Worm (Caenorhabditis elegans): ENCODE results near the gene pfas-1.

ce11 chrIII:4628165-4628564 lies 14.9 kb downstream of the pfas-1 start, which contains the start of gene clec-151:
- TF ChIP-seq lin-13 (tag; optimal IDR thresholded peaks at IDR 0.05) = no peak
- TF ChIP-seq elt-1 (tag; optimal IDR thresholded peaks at IDR 0.05; ENCODE audit: borderline replicate concordance, insufficient read depth) = no peak
- no peak for TF ChIP-seq lin-32 (GFP tag; optimal IDR thresholded peaks at IDR 0.05)
- no peak for TF ChIP-seq unc-62 (GFP tag; optimal IDR thresholded peaks at IDR 0.05)
- no peak for TF ChIP-seq pha-4 (tag; optimal IDR thresholded peaks at IDR 0.05)
- TF ChIP-seq tbx-8 (GFP tag; optimal IDR thresholded peaks at IDR 0.05) = no peak
- TF ChIP-seq nhr-2 (tag; optimal IDR thresholded peaks at IDR 0.05) = no peak
- no peak for TF ChIP-seq nhr-76 (tag; optimal IDR thresholded peaks at IDR 0.05)
- TF ChIP-seq nhr-12 (tag; optimal IDR thresholded peaks at IDR 0.05) = no peak
- TF ChIP-seq mls-2 (tag; optimal IDR thresholded peaks at IDR 0.05) = no peak

Measured in whole organism, mixed stage, embryonic.